Worm (Caenorhabditis elegans) whole organism, young adult: ENCODE data around the gene F35C5.1.

Experiments
- F33H1.4 ChIP-seq: fragments of 200-800 bp; sonication (Bioruptor generic); IDR thresholded peaks from 2 replicates; pipeline ENCODE4 v1.3.6; 2022; ENCODE audit warnings: missing genetic modification reagents, missing genetic modification characterization, missing compliant biosample characterization
- F49E8.2 ChIP-seq: sonication (generic microtip); optimal IDR thresholded peaks from 3 replicates; lab custom pipeline; 2017; ENCODE audit warnings: missing genetic modification characterization, mild to moderate bottlenecking, missing compliant biosample characterization, antibody characterized with exemption, moderate library complexity; ENCODE audit not compliant: insufficient read depth
- F55B11.4 ChIP-seq: sonication (generic microtip); optimal IDR thresholded peaks from 2 replicates; lab custom pipeline; 2016; ENCODE audit warnings: missing compliant biosample characterization, missing genetic modification characterization, borderline replicate concordance; ENCODE audit not compliant: insufficient read depth
- K12H6.12 ChIP-seq: fragments of 200-800 bp; sonication (Bioruptor generic); optimal IDR thresholded peaks from 2 replicates; lab custom pipeline; 2018; ENCODE audit warnings: mild to moderate bottlenecking, missing genetic modification characterization, missing compliant biosample characterization
- T07F8.4 ChIP-seq: sonication (generic microtip); optimal IDR thresholded peaks from 2 replicates; lab custom pipeline; 2016; ENCODE audit warnings: mild to moderate bottlenecking, missing genetic modification characterization, moderate library complexity, missing compliant biosample characterization
- Y53F4B.3 ChIP-seq: fragments of 200-800 bp; sonication (Bioruptor generic); IDR thresholded peaks from 2 replicates; pipeline ENCODE4 v1.3.6; 2022; ENCODE audit warnings: missing genetic modification reagents, missing genetic modification characterization, missing compliant biosample characterization
- Y67H2A.10 ChIP-seq: fragments of 200-800 bp; sonication (Bioruptor generic); conservative IDR thresholded peaks from 2 replicates; pipeline ENCODE4 v1.3.6; 2022; ENCODE audit warnings: missing genetic modification reagents, missing genetic modification characterization, missing compliant biosample characterization
- ama-1 ChIP-seq, 3 experiments: fragments of 150-350 bp in 1 of 3; sonication (generic microtip) in 2 of 3; optimal IDR thresholded peaks; 2 replicates each; lab custom pipeline; 2014 to 2018; ENCODE audit warnings: missing biosample characterization in 2 of 3, missing genetic modification characterization in 2 of 3, missing genetic modification reagents in 2 of 3
- atf-7 ChIP-seq: sonication (generic microtip); optimal IDR thresholded peaks from 2 replicates; lab custom pipeline; 2017; ENCODE audit warnings: mild to moderate bottlenecking, missing genetic modification characterization, missing compliant biosample characterization
- athp-1 ChIP-seq: sonication (generic microtip); optimal IDR thresholded peaks from 2 replicates; lab custom pipeline; 2017; ENCODE audit warnings: mild to moderate bottlenecking, missing genetic modification characterization, missing compliant biosample characterization
- attf-3 ChIP-seq: fragments of 200-800 bp; sonication (Bioruptor generic); conservative IDR thresholded peaks from 2 replicates; pipeline ENCODE4 v1.3.6; 2022; ENCODE audit warnings: missing genetic modification reagents, missing genetic modification characterization, missing compliant biosample characterization
- attf-6 ChIP-seq: fragments of 200-800 bp; sonication (Bioruptor generic); IDR thresholded peaks from 2 replicates; pipeline ENCODE4 v1.3.6; 2022; ENCODE audit warnings: missing genetic modification reagents, missing genetic modification characterization, missing compliant biosample characterization
- ceh-100 ChIP-seq: fragments of 200-800 bp; sonication (Bioruptor generic); IDR thresholded peaks from 2 replicates; pipeline ENCODE4 v1.3.6; 2022; ENCODE audit warnings: missing genetic modification reagents, missing genetic modification characterization, missing compliant biosample characterization
- ceh-27 ChIP-seq: fragments of 200-800 bp; sonication (Bioruptor generic); optimal IDR thresholded peaks from 2 replicates; lab custom pipeline; 2018; ENCODE audit warnings: mild to moderate bottlenecking, missing genetic modification characterization, moderate library complexity, missing compliant biosample characterization
- ceh-40 ChIP-seq: fragments of 200-800 bp; sonication (Bioruptor generic); IDR thresholded peaks from 2 replicates; pipeline ENCODE4 v1.3.6; 2022; ENCODE audit warnings: missing genetic modification characterization, missing compliant biosample characterization
- ceh-58 ChIP-seq: fragments of 200-800 bp; sonication (Bioruptor generic); IDR thresholded peaks from 2 replicates; pipeline ENCODE4 v1.3.6; 2022; ENCODE audit warnings: missing genetic modification characterization, missing compliant biosample characterization
- ceh-79 ChIP-seq: sonication (generic microtip); optimal IDR thresholded peaks from 2 replicates; lab custom pipeline; 2017; ENCODE audit warnings: mild to moderate bottlenecking, missing genetic modification characterization, missing compliant biosample characterization
- ceh-91 ChIP-seq: fragments of 200-800 bp; sonication (Bioruptor generic); IDR thresholded peaks from 2 replicates; pipeline ENCODE4 v1.3.6; 2022; ENCODE audit warnings: missing genetic modification reagents, missing genetic modification characterization, missing compliant biosample characterization
- chd-7 ChIP-seq: sonication (generic microtip); optimal IDR thresholded peaks from 2 replicates; lab custom pipeline; 2016; ENCODE audit warnings: mild to moderate bottlenecking, missing genetic modification characterization, moderate library complexity, missing compliant biosample characterization
- die-1 ChIP-seq: sonication (generic microtip); optimal IDR thresholded peaks from 2 replicates; lab custom pipeline; 2016; ENCODE audit warnings: missing genotype, mild to moderate bottlenecking, missing genetic modification characterization, missing compliant biosample characterization
- dpl-1 ChIP-seq: fragments of 150-350 bp; optimal IDR thresholded peaks from 2 replicates; lab custom pipeline; 2014; ENCODE audit warnings: missing biosample characterization, missing genetic modification reagents, missing genetic modification characterization
- egl-44 ChIP-seq: fragments of 200-800 bp; sonication (Bioruptor generic); IDR thresholded peaks from 2 replicates; pipeline ENCODE4 v1.3.6; 2022; ENCODE audit warnings: missing genetic modification reagents, missing genetic modification characterization, missing compliant biosample characterization
- ekl-4 ChIP-seq: fragments of 200-800 bp; sonication (Bioruptor generic); IDR thresholded peaks from 2 replicates; pipeline ENCODE4 v1.3.6; 2022; ENCODE audit warnings: missing genetic modification reagents, missing genetic modification characterization, missing compliant biosample characterization
- hlh-26 ChIP-seq: fragments of 200-800 bp; sonication (Bioruptor generic); conservative IDR thresholded peaks from 2 replicates; pipeline ENCODE4 v1.3.6; 2022; ENCODE audit warnings: missing genetic modification reagents, missing genetic modification characterization, missing compliant biosample characterization
- hmg-1.2 ChIP-seq: fragments of 200-800 bp; sonication (Bioruptor generic); IDR thresholded peaks from 2 replicates; pipeline ENCODE4 v1.3.6; 2022; ENCODE audit warnings: missing genetic modification reagents, missing genetic modification characterization, missing compliant biosample characterization
- hsf-1 ChIP-seq: fragments of 200-800 bp; sonication (Bioruptor generic); IDR thresholded peaks from 2 replicates; pipeline ENCODE4 v1.3.6; 2022; ENCODE audit warnings: missing genetic modification reagents, missing genetic modification characterization, missing compliant biosample characterization
- lin-35 ChIP-seq, 3 experiments: fragments of 150-350 bp in 2 of 3; sonication (generic microtip) in 1 of 3; optimal IDR thresholded peaks; 2 replicates each; lab custom pipeline; 2014 to 2018; ENCODE audit warnings: missing biosample characterization in 3 of 3, missing genetic modification characterization in 3 of 3, missing genetic modification reagents in 3 of 3
- lin-54 ChIP-seq: fragments of 200-800 bp; sonication (Bioruptor generic); optimal IDR thresholded peaks from 2 replicates; lab custom pipeline; 2018; ENCODE audit warnings: mild to moderate bottlenecking, missing genetic modification characterization, missing compliant biosample characterization
- lsl-1 ChIP-seq: fragments of 200-800 bp; sonication (Bioruptor generic); optimal IDR thresholded peaks from 2 replicates; lab custom pipeline; 2018; ENCODE audit warnings: mild to moderate bottlenecking, missing genetic modification characterization, moderate library complexity, missing compliant biosample characterization
- lsy-27 ChIP-seq: sonication (generic microtip); optimal IDR thresholded peaks from 2 replicates; lab custom pipeline; 2017; ENCODE audit warnings: missing genetic modification characterization, mild to moderate bottlenecking, missing compliant biosample characterization, antibody characterized with exemption, missing genotype, borderline replicate concordance; ENCODE audit not compliant: insufficient read depth
- madf-6 ChIP-seq: fragments of 200-800 bp; sonication (Bioruptor generic); IDR thresholded peaks from 2 replicates; pipeline ENCODE4 v1.3.6; 2022; ENCODE audit warnings: missing genetic modification reagents, missing genetic modification characterization, missing compliant biosample characterization
- mcd-1 ChIP-seq: fragments of 200-800 bp; sonication (Bioruptor generic); IDR thresholded peaks from 2 replicates; pipeline ENCODE4 v1.3.6; 2022; ENCODE audit warnings: missing genetic modification reagents, missing genetic modification characterization, missing compliant biosample characterization
- nfya-2 ChIP-seq: fragments of 200-800 bp; sonication (Bioruptor generic); IDR thresholded peaks from 2 replicates; pipeline ENCODE4 v1.3.6; 2022; ENCODE audit warnings: missing genetic modification reagents, missing genetic modification characterization, missing compliant biosample characterization
- rcor-1 ChIP-seq: fragments of 200-800 bp; sonication (Bioruptor generic); IDR thresholded peaks from 2 replicates; pipeline ENCODE4 v1.3.6; 2022; ENCODE audit warnings: missing genetic modification reagents, missing genetic modification characterization, missing compliant biosample characterization
- snpc-1.3 ChIP-seq: sonication (generic microtip); optimal IDR thresholded peaks from 2 replicates; lab custom pipeline; 2017; ENCODE audit warnings: missing genetic modification characterization, mild to moderate bottlenecking, missing compliant biosample characterization, antibody characterized with exemption, moderate library complexity, missing genotype, missing genetic modification reagents; ENCODE audit not compliant: insufficient read depth
- snpc-3.4 ChIP-seq: sonication (generic microtip); optimal IDR thresholded peaks from 2 replicates; lab custom pipeline; 2017; ENCODE audit warnings: missing genetic modification characterization, mild to moderate bottlenecking, missing compliant biosample characterization, antibody characterized with exemption, moderate library complexity, missing genotype, missing genetic modification reagents
- tbp1 ChIP-seq: fragments of 200-800 bp; sonication (Bioruptor generic); optimal IDR thresholded peaks from 2 replicates; lab custom pipeline; 2018; ENCODE audit warnings: mild to moderate bottlenecking, missing genetic modification characterization, missing compliant biosample characterization
- tlf-1 ChIP-seq: fragments of 200-800 bp; sonication (Bioruptor generic); optimal IDR thresholded peaks from 2 replicates; lab custom pipeline; 2018; ENCODE audit warnings: mild to moderate bottlenecking, missing genetic modification characterization, missing compliant biosample characterization
- unc-130 ChIP-seq: sonication (generic microtip); optimal IDR thresholded peaks from 2 replicates; lab custom pipeline; 2016; ENCODE audit warnings: missing genetic modification reagents, missing genetic modification characterization, missing compliant biosample characterization
- unc-62 ChIP-seq: fragments of 150-350 bp; optimal IDR thresholded peaks from 2 replicates; lab custom pipeline; 2014; ENCODE audit warnings: missing biosample characterization, missing genetic modification reagents, missing genetic modification characterization
- xnd-1 ChIP-seq: sonication (generic microtip); optimal IDR thresholded peaks from 2 replicates; lab custom pipeline; 2016; ENCODE audit warnings: missing genotype, missing genetic modification reagents, missing genetic modification characterization, missing compliant biosample characterization
- ztf-25 ChIP-seq: fragments of 200-800 bp; sonication (Bioruptor generic); IDR thresholded peaks from 2 replicates; pipeline ENCODE4 v1.3.6; 2022; ENCODE audit warnings: missing genetic modification reagents, missing genetic modification characterization, missing compliant biosample characterization

F35C5.1 gene

ce11 chrII:12918960-12919553 is 38.5 kb downstream of the F35C5.1 start, which contains the start of the genes F58G1.2 and wago-4 (continued):
- TF ChIP-seq ceh-91 (GFP tag; lab: Robert Waterston, UW) = peak; percentile 92
- TF ChIP-seq hlh-26 (GFP tag; lab: Robert Waterston, UW) = no peak
- peak; percentile 71 for TF ChIP-seq xnd-1 (tag; lab: Kevin White, UChicago)
- no peak for TF ChIP-seq atf-7
- no peak for TF ChIP-seq K12H6.12 (tag; lab: Kevin White, UChicago)
- peak; percentile 79 for TF ChIP-seq hsf-1 (GFP tag; lab: Robert Waterston, UW)
- TF ChIP-seq hmg-1.2 = peak; percentile 37; the same call in 1 of the 2 replicates
- peak; percentile 46 for TF ChIP-seq tbp1 (GFP tag; lab: Kevin White, UChicago)
- peak; percentile 51; the same call in 1 of the 2 replicates for TF ChIP-seq rcor-1 (GFP tag; lab: Robert Waterston, UW)
- TF ChIP-seq lin-35 (GFP tag; optimal IDR thresholded peaks at IDR 0.05; lab: Kevin White, UChicago) = peak in 1 of 3 experiments; percentile 23
- TF ChIP-seq Y53F4B.3 (GFP tag; lab: Robert Waterston, UW) = peak; percentile 36; the same call in 1 of the 2 replicates
- peak; percentile 70 for TF ChIP-seq lin-54
- peak; percentile 94 for TF ChIP-seq lsl-1 (GFP tag; lab: Kevin White, UChicago)
- no peak for TF ChIP-seq F55B11.4 (tag; lab: Kevin White, UChicago)
- no peak for TF ChIP-seq unc-62
- TF ChIP-seq unc-130 = peak; percentile 10
- peak; percentile 53 for TF ChIP-seq snpc-1.3 (tag; lab: Kevin White, UChicago)
- TF ChIP-seq dpl-1 (GFP tag; lab: Kevin White, UChicago) = peak; percentile 88
- TF ChIP-seq ekl-4 (GFP tag; lab: Robert Waterston, UW) = no peak
- TF ChIP-seq F33H1.4 (GFP tag; lab: Robert Waterston, UW) = peak; percentile 96
- peak; percentile 79 for TF ChIP-seq snpc-3.4 (tag; lab: Kevin White, UChicago)
- TF ChIP-seq lsy-27 (tag; lab: Kevin White, UChicago) = no peak
- TF ChIP-seq nfya-2 (GFP tag; lab: Robert Waterston, UW) = no peak
- TF ChIP-seq ceh-58 (GFP tag; lab: Robert Waterston, UW) = no peak
- 0 out of 2 replicates have a peak, but pooled peaks have one; percentile 13 for TF ChIP-seq ceh-100 (GFP tag; lab: Robert Waterston, UW)
- peak; percentile 94 for TF ChIP-seq madf-6 (GFP tag; lab: Robert Waterston, UW)
- TF ChIP-seq egl-44 (GFP tag; lab: Robert Waterston, UW) = no peak
- TF ChIP-seq mcd-1 (GFP tag; lab: Robert Waterston, UW) = peak; percentile 60
- no peak for TF ChIP-seq Y67H2A.10 (GFP tag; lab: Robert Waterston, UW)

- TF ChIP-seq tlf-1 (GFP tag; lab: Kevin White, UChicago) = no peak
- no peak for TF ChIP-seq ceh-27
- no peak for TF ChIP-seq ama-1 (optimal IDR thresholded peaks at IDR 0.05; lab: Kevin White, UChicago)
- no peak for TF ChIP-seq ama-1 (GFP tag; optimal IDR thresholded peaks at IDR 0.05; lab: Kevin White, UChicago)
- TF ChIP-seq madf-6 (GFP tag; lab: Robert Waterston, UW) = no peak
- no peak for TF ChIP-seq athp-1
- no peak for TF ChIP-seq attf-3 (GFP tag; lab: Robert Waterston, UW)
- no peak for TF ChIP-seq F55B11.4 (tag; lab: Kevin White, UChicago)
- TF ChIP-seq, all 124 proteins: peak for 0
Observed at ce11 chrII:12921478-12921877, 40.9 kb downstream of the F35C5.1 start.

- TF ChIP-seq egl-44 (GFP tag; lab: Robert Waterston, UW) (no peak), unc-130 (peak; percentile 32), nfya-2 (GFP tag; lab: Robert Waterston, UW) (0 out of 2 replicates have a peak, but pooled peaks have one; percentile 12), T07F8.4 (tag; lab: Kevin White, UChicago) (no peak), madf-6 (GFP tag; lab: Robert Waterston, UW) (peak; percentile 69), ztf-25 (GFP tag; lab: Robert Waterston, UW) (0 out of 2 replicates have a peak, but pooled peaks have one; percentile 11), ceh-40 (no peak), ceh-91 (GFP tag; lab: Robert Waterston, UW) (no peak), lsl-1 (GFP tag; lab: Kevin White, UChicago) (peak; percentile 6), ceh-79 (tag; lab: Kevin White, UChicago) (no peak), athp-1 (peak; percentile 53), snpc-3.4 (tag; lab: Kevin White, UChicago) (peak; percentile 24), F49E8.2 (tag; lab: Kevin White, UChicago) (peak; percentile 78), attf-6 (0 out of 2 replicates have a peak, but pooled peaks have one; percentile 63), chd-7 (peak; percentile 6), lin-54 (peak; percentile 30), die-1 (tag; lab: Kevin White, UChicago) (peak; percentile 6)
Observed at ce11 chrII:12923225-12923624, 42.6 kb downstream of the F35C5.1 start.
